Fruit fly (Drosophila melanogaster) ovary, adult (tissue): ENCODE measurements around the gene Ku80.

ENCODE experiments used
- CG17801 ChIP-seq: fragments of 200-800 bp; optimal IDR thresholded peaks from 2 replicates; lab custom pipeline; 2019; ENCODE audit warnings: missing biosample characterization, mild to moderate bottlenecking, missing genetic modification characterization, moderate library complexity; ENCODE audit not compliant: partially characterized antibody

Ku80 gene

DNA sequence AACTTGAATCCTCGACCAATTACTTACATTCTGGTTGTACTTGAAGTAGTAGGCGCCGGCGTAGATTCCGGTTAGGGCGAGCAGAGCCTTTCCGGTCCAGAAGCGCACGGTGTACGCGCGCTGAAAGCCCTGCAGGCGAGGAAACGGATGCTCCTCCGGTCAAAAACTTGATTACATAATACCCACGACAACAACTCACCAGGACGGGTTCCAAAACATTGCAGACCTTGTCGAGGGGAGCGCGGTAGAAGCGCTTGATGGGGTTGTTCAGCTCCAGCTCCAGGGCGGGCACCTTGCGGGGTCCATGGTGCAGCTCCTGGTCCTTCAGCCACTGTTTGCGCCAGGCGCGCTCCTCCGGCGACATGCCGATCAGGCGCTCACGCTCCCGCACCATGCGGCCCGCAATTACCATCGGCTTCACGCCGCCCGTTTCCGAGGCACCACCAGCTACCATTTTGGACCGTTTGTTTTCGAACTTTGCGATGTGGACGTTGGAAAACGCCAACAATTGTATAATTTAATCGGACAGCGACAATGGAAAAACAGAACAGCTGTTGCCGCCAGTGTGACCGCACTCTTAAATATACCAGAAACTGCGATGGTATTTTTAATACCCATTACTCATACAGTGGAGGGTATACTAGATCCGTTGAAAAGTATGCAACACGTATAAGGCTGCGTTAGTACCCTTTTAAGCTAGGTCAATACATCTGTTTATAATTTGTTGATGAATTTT lies 20.3 kb downstream of the Ku80 start, which contains the start of gene ND-B17:
TSS of gene ND-B17 (minus strand) at position 556 of the 736 bp plus-strand sequence.
- TF ChIP-seq CG17801: no peak

DNA sequence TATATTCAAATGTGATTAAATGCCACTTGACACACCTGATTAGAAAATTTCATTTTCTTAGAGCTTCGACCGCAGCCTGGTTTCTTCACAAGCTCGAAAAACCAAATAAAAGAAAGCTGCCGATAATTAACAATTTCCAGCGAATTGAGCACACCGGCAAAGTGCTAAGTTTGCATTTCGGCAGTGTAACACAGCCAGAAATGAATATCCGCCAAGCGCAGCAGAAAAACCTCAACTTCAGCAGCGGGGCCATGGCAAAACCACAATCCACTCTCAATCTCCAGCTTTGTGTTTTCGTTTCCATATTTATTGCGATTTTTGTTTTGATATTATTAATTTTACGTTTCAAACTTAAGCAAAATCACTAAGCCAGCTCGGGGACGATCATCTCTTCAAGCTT lies 21.6 kb downstream of the Ku80 start:
- peak; percentile 50 for TF ChIP-seq CG17801

DNA sequence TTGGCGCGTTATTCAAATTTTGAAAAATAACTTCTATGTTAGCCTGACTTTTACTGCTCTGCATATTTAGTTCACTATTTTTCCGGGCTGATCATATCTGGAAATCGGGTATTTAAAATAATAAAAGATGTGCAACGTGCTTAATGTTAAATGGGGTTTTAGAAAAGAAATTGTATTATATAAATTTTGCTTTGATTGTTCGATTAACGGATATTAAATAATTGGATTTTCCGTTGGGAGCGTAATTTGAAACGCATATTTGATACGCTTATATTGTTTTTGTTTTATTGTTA lies 22.8 kb downstream of the Ku80 start:
- no peak for TF ChIP-seq CG17801

DNA sequence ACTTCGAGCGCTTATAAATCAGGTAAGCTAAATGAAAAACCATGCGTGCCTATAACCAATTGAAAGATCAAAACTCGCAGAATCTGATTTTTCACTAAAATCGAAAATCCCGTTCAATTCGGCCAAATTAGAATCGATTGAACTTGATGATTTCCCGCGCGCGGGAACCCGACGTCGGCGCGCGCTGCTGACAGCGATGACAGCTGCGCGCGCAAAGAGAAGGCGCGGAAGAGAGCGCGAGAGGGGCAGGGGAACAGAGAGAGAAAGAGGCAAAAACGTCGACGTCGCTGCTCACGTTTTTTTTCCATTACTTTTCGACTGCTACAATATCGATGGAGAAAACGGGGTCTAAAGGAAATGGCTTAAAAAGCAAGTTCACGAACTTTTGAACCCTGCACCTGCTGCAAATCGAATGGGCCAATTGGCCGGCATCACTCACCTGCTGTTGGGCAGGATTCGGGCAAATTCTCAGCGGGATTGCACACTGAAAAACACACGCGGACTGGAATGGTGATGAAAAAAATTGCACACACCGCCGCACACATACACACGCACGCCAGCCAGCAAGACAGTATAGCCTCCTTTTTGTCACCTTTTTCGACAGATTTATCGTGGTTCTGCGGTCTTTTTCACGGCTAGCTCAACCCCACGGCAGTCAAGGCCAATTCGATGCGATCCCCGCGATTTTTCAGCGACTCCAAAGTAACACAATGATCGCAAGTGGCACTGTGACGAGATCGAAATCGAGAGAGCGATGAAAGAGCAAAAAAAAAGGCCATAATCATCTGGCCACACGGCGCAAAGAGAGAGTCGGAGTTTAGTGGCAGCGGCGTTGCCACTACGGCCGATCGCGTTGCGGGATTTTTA lies 23.3 kb downstream of the Ku80 start, which contains the start of gene CycE:
TSS of gene CycE (minus strand) at position 757 of the 867 bp plus-strand sequence.
- no peak for TF ChIP-seq CG17801

DNA sequence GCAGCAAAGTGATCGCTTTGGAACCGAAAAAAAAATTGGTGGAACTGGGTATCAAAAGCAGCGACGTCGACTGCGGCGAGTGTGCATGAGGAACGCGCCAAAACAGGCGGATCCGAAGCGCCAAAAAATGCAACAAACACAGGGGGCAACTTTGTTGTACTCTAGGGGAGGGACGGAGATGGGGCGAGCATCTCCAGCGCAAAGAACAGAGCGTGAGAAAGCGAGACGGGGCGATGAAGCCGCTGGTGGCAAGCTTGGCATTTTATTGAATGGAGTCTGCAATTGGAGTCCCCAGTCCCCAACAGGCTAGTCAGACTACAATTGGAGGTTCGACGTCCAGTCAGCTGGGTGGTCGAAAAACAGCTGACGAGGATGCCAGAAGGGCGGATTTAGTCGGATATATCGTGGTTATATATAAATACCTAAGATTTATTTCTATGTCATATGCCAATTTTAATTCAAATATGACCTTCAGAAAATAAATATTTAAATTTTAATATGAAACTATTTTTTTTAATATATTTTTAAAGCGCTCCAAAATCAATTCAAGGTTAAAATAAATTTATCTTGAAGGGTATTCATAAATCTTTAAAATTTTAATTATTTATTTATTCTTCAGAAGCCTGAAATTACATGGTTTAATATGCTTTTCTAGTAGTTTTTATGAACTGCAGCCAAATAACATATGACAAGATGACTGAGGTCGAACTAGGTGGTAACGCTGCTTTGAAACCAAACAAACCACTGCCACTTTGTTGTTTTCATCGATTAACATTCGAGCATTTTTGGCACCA lies 24.2 kb downstream of the Ku80 start:
- TF ChIP-seq CG17801: peak; percentile 84

DNA sequence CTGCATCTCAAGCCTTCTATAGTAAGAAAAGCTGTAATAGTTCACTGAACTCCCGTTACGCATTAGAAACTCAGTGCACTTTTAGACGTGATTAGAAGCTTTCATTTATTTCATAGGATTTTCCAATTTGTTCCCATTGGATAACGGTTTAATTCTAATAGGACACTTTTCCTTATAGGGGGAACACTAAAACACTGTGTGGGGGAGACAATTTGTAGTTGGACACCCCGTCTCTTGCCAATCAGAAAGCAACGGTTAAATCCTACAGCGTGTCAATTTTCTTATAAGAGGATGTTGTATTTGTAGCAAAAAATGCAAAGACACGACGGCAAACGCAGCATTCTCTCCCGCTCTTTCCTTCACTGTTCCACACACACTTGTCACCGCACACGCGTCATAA lies 25.0 kb downstream of the Ku80 start:
- TF ChIP-seq CG17801: no peak

DNA sequence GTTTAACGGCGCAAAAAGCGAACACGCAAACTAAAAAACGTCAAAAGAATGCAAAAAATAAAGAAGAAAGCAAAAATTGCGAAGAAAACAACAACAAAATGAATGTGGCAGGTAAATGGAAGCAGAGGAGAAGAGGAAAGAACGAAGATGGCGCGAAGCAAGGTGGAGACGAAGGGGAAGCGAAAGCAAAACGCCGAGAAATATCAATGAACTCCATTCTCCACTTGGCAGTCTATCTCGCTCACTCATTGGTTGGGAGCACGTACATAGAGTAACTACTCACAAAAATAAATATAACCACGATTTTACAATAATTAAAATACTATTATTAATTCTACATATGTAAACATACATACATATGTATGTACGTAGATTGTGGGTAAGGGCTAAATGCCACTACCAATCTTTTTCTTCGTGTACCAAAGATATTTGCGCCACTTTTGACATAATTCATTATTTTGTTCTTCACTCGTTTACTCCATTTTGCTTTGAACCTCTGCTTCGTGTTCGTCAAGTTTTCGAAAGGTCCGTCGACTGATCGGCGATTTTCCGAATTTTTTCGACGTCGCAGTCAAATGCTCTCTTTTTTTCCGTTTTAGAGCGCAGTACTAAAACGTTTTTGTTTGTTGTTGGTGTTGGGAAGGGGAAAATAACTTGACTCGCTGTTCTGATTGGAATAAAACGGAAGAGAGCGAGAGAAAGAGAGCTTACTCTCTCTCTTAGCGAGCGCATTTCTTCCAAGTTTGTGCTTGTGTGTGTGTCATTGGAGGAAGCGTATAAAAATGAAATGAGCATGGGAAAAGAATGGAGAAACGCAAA lies 25.7 kb downstream of the Ku80 start:
- peak; percentile 52 for TF ChIP-seq CG17801

DNA sequence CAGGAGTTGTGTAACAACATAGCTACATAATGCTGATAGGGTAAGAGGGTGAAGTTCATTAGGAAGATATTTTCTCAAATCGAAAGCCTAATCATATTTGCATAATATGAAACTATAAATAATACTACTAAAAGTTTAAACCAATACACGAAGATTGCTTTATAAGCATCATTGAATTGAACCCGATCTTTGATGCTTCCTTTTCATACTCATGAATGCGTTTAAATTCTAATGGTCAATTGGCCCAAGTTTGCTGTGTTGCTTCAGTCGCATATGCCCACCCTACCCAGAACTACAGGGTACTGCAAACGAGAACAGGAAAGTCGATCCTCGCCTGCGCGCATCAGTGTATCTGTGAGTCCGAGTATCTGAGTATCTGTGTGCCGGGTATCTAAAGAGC lies 27.4 kb downstream of the Ku80 start:
- TF ChIP-seq CG17801: no peak

DNA sequence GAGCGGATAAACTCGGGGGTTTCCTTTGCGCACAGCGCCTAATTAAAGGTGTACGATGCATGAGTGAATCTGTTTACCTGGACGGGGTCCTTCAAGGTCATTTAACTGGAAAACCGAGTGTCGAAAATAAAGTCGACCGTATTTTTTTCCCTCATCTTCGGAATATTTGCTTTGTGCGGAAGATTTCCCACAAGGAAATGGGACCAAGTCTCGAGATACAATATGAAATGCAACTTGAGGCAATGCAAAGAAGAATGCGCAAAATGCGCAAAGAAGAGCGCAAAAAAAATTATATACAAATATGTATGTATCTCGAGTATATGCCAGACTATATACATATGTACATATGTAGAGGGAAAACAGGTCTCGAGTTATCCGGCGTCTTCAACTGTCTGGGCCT lies 28.0 kb downstream of the Ku80 start:
- TF ChIP-seq CG17801: no peak

DNA sequence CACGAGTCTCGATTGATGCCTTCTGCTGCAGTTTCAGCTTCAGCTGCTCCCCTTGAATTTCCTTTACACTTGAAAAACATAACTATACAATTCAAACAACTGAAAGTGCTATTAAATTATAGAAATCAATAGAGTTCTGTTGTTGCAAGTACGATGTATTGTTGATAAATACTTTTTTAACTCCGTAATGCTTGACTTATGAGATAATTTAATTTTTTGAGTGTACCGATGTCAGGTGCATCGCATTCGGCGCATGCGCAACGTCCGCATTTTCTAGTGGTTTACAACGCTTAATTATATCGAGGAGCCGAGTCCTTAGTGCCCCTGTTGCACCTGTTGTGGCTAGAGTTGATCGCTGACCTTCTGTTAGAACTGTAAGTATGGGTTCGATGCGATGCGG lies 29.5 kb downstream of the Ku80 start:
- TF ChIP-seq CG17801: no peak

DNA sequence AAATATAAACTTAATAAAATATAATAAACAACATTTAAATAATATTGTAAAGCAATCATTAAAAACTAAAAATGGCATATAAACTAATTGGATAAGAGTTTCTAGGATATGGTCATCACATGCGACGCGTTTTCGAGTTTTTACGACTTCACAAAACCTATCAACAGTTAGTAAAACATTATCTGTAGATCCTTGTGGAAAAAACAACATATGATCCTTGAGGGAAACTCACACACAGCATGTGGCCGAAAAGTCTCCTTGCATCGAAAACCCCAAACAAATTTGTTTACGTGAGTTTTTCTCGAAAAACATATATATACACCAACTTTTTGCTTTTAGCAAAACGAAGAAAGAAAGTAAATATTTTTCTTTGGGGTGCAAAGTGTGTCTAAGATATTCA lies 30.0 kb downstream of the Ku80 start:
- no peak for TF ChIP-seq CG17801

DNA sequence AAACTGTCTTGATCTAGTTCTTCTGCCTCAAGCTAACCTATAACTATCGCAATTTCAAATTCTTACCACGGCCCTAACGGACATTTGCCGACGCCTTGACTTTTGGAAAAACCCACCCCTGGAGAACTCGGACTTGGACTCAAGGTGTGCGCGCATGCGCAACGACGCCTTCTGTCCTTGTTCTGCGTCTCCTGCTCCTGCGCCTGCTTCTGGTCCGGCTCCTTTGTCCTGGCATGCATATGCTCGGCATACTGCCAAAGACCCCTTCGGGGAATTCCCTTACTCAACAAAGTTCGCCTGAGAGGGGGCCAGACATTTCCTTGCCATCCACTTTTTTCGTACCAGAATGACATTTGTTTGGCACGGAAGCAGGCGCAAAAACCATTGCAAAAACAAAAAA lies 35.0 kb downstream of the Ku80 start:
- no peak for TF ChIP-seq CG17801

DNA sequence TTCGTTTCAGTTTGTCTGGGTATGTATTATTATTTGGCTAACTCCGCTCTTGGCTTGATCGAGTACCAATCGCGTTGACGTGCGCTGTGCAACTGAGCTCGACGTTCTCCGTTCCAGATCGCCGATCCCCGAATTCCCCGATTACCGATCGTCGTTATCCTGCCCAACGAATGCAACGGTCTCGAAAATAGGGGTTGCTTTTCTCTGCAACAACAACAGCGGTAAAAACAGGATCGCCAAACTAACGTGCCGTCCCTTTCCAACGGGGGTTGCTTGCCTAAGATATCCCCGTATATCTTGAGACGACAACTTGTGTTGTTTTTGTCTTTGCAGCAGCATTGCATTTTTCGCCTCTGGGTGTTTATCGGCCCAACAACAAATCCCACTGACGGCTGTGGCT lies 39.3 kb downstream of the Ku80 start:
- TF ChIP-seq CG17801: no peak
